Fruit fly (Drosophila melanogaster): ENCODE measurements around the gene CG2975.

- TF ChIP-seq CG8478 (optimal IDR thresholded peaks at IDR 0.05), result no peak
- TF ChIP-seq CTCF (optimal IDR thresholded peaks at IDR 0.05), result no peak
Observed at dm6 chr2L:2884683-2885502, 45.0 kb downstream of the CG2975 start.
